Worm (Caenorhabditis elegans) whole organism, early embryonic: Measurements from ENCODE around the gene nlp-56.

Experiments used
- B0310.2 ChIP-seq: sonication (generic microtip); optimal IDR thresholded peaks from 2 replicates; lab custom pipeline; 2016; ENCODE audit warnings: mild to moderate bottlenecking, missing genetic modification characterization, missing compliant biosample characterization
- F13C5.2 ChIP-seq: sonication (generic microtip); optimal IDR thresholded peaks from 2 replicates; lab custom pipeline; 2017; ENCODE audit warnings: mild to moderate bottlenecking, missing genetic modification characterization, inconsistent platforms, missing compliant biosample characterization
- aly-1 ChIP-seq: sonication (generic microtip); optimal IDR thresholded peaks from 2 replicates; lab custom pipeline; 2016; ENCODE audit warnings: missing genetic modification characterization, missing compliant biosample characterization
- ama-1 ChIP-seq: fragments of 150-350 bp; optimal IDR thresholded peaks from 2 replicates; lab custom pipeline; 2014
- ceh-13 ChIP-seq: fragments of 200-800 bp; sonication (Bioruptor generic); optimal IDR thresholded peaks from 2 replicates; lab custom pipeline; 2018; ENCODE audit warnings: mild to moderate bottlenecking, missing genetic modification characterization, missing compliant biosample characterization
- ceh-36 ChIP-seq: sonication (generic microtip); optimal IDR thresholded peaks from 2 replicates; lab custom pipeline; 2016; ENCODE audit warnings: missing genetic modification characterization, inconsistent platforms, missing compliant biosample characterization
- ets-7 ChIP-seq: sonication (generic microtip); optimal IDR thresholded peaks from 2 replicates; lab custom pipeline; 2016; ENCODE audit warnings: missing genotype, missing genetic modification characterization, missing compliant biosample characterization
- flt-1 ChIP-seq: fragments of 200-800 bp; sonication (Bioruptor generic); IDR thresholded peaks from 2 replicates; pipeline ENCODE4 v1.3.6; 2022; ENCODE audit warnings: missing genetic modification characterization, missing compliant biosample characterization
- hmbx-1 ChIP-seq: sonication (generic microtip); optimal IDR thresholded peaks from 2 replicates; lab custom pipeline; 2016; ENCODE audit warnings: mild to moderate bottlenecking, missing genetic modification characterization, missing compliant biosample characterization
- hmg-4 ChIP-seq: fragments of 200-800 bp; sonication (Bioruptor generic); optimal IDR thresholded peaks from 2 replicates; lab custom pipeline; 2018; ENCODE audit warnings: mild to moderate bottlenecking, missing genetic modification characterization, missing compliant biosample characterization
- hnd-1 ChIP-seq: sonication (generic microtip); optimal IDR thresholded peaks from 2 replicates; lab custom pipeline; 2016; ENCODE audit warnings: missing genetic modification characterization, missing compliant biosample characterization
- pes-1 ChIP-seq: fragments of 200-800 bp; sonication (Bioruptor generic); IDR thresholded peaks from 2 replicates; pipeline ENCODE4 v1.3.6; 2022; ENCODE audit warnings: missing genetic modification reagents, missing genetic modification characterization, missing compliant biosample characterization
- scrt-1 ChIP-seq: fragments of 200-800 bp; sonication (Bioruptor generic); IDR thresholded peaks from 2 replicates; pipeline ENCODE4 v1.3.6; 2022; ENCODE audit warnings: missing genetic modification characterization, missing compliant biosample characterization
- sea-1 ChIP-seq: fragments of 200-800 bp; sonication (Bioruptor generic); conservative IDR thresholded peaks from 2 replicates; pipeline ENCODE4 v1.3.6; 2022; ENCODE audit warnings: missing genetic modification characterization, missing compliant biosample characterization
- tbx-11 ChIP-seq: fragments of 200-800 bp; sonication (Bioruptor generic); IDR thresholded peaks from 2 replicates; pipeline ENCODE4 v1.3.6; 2022; ENCODE audit warnings: missing genetic modification characterization, missing compliant biosample characterization
- tbx-37 ChIP-seq: fragments of 200-800 bp; sonication (Bioruptor generic); conservative IDR thresholded peaks from 2 replicates; pipeline ENCODE4 v1.3.6; 2022; ENCODE audit warnings: missing genetic modification reagents, missing genetic modification characterization, missing compliant biosample characterization
- tra-4 ChIP-seq: sonication (generic microtip); optimal IDR thresholded peaks from 2 replicates; lab custom pipeline; 2017; ENCODE audit warnings: missing genetic modification characterization, missing compliant biosample characterization

Gene nlp-56

ce11 chrIV:14797354-14797753 lies 12.8 kb upstream of the nlp-56 start, which contains the start of the genes Y57G11C.1147 and nuo-3:
Y57G11C.1147 (minus strand) TSS chrIV:14797514.
nuo-3 (minus strand) TSS chrIV:14797544.
- TF ChIP-seq sea-1 (GFP tag; lab: Robert Waterston, UW) (no peak), ceh-36 (tag; lab: Kevin White, UChicago) (no peak), ama-1 (lab: Kevin White, UChicago) (no peak), ceh-13 (GFP tag; lab: Kevin White, UChicago) (no peak), scrt-1 (GFP tag; lab: Robert Waterston, UW) (no peak), aly-1 (tag; lab: Kevin White, UChicago) (no peak), flt-1 (no peak), pes-1 (no peak), ets-7 (tag; lab: Kevin White, UChicago) (no peak), F13C5.2 (tag; lab: Kevin White, UChicago) (no peak), hmg-4 (no peak), tra-4 (tag; lab: Kevin White, UChicago) (no peak), hnd-1 (tag; lab: Kevin White, UChicago) (no peak), B0310.2 (no peak), hmbx-1 (no peak), tbx-37 (GFP tag; lab: Robert Waterston, UW) (no peak)

ce11 chrIV:14795918-14796488 lies 11.5 kb upstream of the nlp-56 start, which contains the start of gene coq-3:
coq-3 (minus strand) TSS chrIV:14796324.
- TF ChIP-seq scrt-1 (GFP tag; lab: Robert Waterston, UW), result no peak
- no peak for TF ChIP-seq hmbx-1
- no peak for TF ChIP-seq ceh-13 (GFP tag; lab: Kevin White, UChicago)
- TF ChIP-seq hnd-1 (tag; lab: Kevin White, UChicago), result no peak
- no peak for TF ChIP-seq B0310.2
- no peak for TF ChIP-seq hmg-4
- no peak for TF ChIP-seq tra-4 (tag; lab: Kevin White, UChicago)
- no peak for TF ChIP-seq pes-1
- no peak for TF ChIP-seq ama-1 (lab: Kevin White, UChicago)

ce11 chrIV:14793900-14794624 lies 9.5 kb upstream of the nlp-56 start:
- TF ChIP-seq ama-1 (lab: Kevin White, UChicago) (no peak), tbx-11 (no peak), hmg-4 (peak; percentile 16), ceh-13 (GFP tag; lab: Kevin White, UChicago) (no peak), hnd-1 (tag; lab: Kevin White, UChicago) (no peak), F13C5.2 (tag; lab: Kevin White, UChicago) (no peak), ets-7 (tag; lab: Kevin White, UChicago) (no peak)

ce11 chrIV:14792602-14793232 lies 8.2 kb upstream of the nlp-56 start, which contains the start of gene gdi-1:
gdi-1 (minus strand) TSS chrIV:14792887.
- TF ChIP-seq flt-1 (no peak), pes-1 (no peak), ets-7 (tag; lab: Kevin White, UChicago) (no peak), ama-1 (lab: Kevin White, UChicago) (no peak), aly-1 (tag; lab: Kevin White, UChicago) (no peak), B0310.2 (no peak)

- TF ChIP-seq tbx-37 (GFP tag; lab: Robert Waterston, UW) (no peak), ceh-36 (tag; lab: Kevin White, UChicago) (no peak), tra-4 (tag; lab: Kevin White, UChicago) (no peak), flt-1 (no peak)
Observed at ce11 chrIV:14790579-14790978, 6.0 kb upstream of the nlp-56 start.

- TF ChIP-seq hmg-4 (no peak), aly-1 (tag; lab: Kevin White, UChicago) (no peak), hmbx-1 (no peak), scrt-1 (GFP tag; lab: Robert Waterston, UW) (no peak), pes-1 (no peak), tbx-37 (GFP tag; lab: Robert Waterston, UW) (no peak), ama-1 (lab: Kevin White, UChicago) (no peak), flt-1 (no peak), ceh-13 (GFP tag; lab: Kevin White, UChicago) (no peak), tbx-11 (no peak), ets-7 (tag; lab: Kevin White, UChicago) (no peak), B0310.2 (no peak), ceh-36 (tag; lab: Kevin White, UChicago) (no peak)
Observed at ce11 chrIV:14786374-14787136, 2.0 kb upstream of the nlp-56 start, which contains the start of gene melo-1. melo-1 (plus strand) TSS chrIV:14787031.

ce11 chrIV:14782211-14782610 lies 2.3 kb downstream of the nlp-56 start, which contains the start of gene Y57G11C.1130:
Y57G11C.1130 (plus strand) TSS chrIV:14782511.
- TF ChIP-seq tra-4 (tag; lab: Kevin White, UChicago) (no peak), B0310.2 (no peak), ama-1 (lab: Kevin White, UChicago) (no peak)
